Worm (Caenorhabditis elegans): ENCODE measurements around the gene nspd-5.

DNA sequence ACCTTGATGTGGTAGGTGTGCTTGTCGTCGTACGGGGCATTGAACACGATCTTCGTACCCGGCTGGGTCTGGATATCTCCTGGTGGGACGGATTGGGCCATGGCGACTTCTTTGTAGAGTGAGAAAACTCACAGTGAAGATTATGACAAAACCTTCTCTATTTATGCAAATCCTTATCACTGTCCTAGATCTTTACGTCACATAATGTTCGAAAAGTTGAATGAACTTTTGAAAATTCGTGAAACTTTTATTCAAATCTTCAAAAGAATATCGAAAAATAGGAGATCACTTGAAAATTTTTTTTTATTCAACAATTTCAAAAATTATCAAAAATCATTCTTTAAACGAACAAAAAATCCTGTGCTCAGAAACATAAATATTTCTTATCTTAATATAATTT lies 32.4 kb upstream of the nspd-5 start, which contains the start of gene msp-33:
- TF ChIP-seq B0019.2 (GFP tag; conservative IDR thresholded peaks at IDR 0.05) (no peak), bed-2 (GFP tag; IDR thresholded peaks at IDR 0.05) (no peak), unc-62 (GFP tag; optimal IDR thresholded peaks at IDR 0.05) (no peak), snpc-4 (GFP tag; optimal IDR thresholded peaks at IDR 0.05) (no peak), snpc-4 (tag; optimal IDR thresholded peaks at IDR 0.05) (no peak), Y53G8AR.9 (GFP tag; conservative IDR thresholded peaks at IDR 0.05) (no peak), hmg-1.2 (GFP tag; IDR thresholded peaks at IDR 0.05) (no peak), madf-6 (GFP tag; IDR thresholded peaks at IDR 0.05) (no peak), dpl-1 (GFP tag; optimal IDR thresholded peaks at IDR 0.05) (no peak), mes-4 (tag; optimal IDR thresholded peaks at IDR 0.05) (no peak), ama-1 (optimal IDR thresholded peaks at IDR 0.05) (no peak), ama-1 (GFP tag; optimal IDR thresholded peaks at IDR 0.05) (no peak), B0336.3 (GFP tag; IDR thresholded peaks at IDR 0.05) (no peak), pha-4 (tag; optimal IDR thresholded peaks at IDR 0.05) (no peak), F49E8.2 (tag; optimal IDR thresholded peaks at IDR 0.05; ENCODE audit: insufficient read depth) (no peak)
